Worm (Caenorhabditis elegans) whole organism, L4 larva: ENCODE measurements around the gene T05C12.1.

Experiments used
- D1046.2 ChIP-seq: fragments of 200-800 bp; sonication (Bioruptor generic); IDR thresholded peaks from 2 replicates; pipeline ENCODE4 v1.3.6; 2022; ENCODE audit warnings: missing genetic modification characterization, missing compliant biosample characterization
- F26F4.8 ChIP-seq: fragments of 200-800 bp; sonication (Bioruptor generic); conservative IDR thresholded peaks from 2 replicates; pipeline ENCODE4 v1.3.6; 2022; ENCODE audit warnings: missing genetic modification characterization, missing compliant biosample characterization
- aha-1 ChIP-seq: fragments of 150-350 bp; peaks from one replicate; lab custom pipeline; 2014; ENCODE audit warnings: missing biosample characterization, missing genetic modification characterization
- ceh-20 ChIP-seq: fragments of 200-800 bp; sonication (Bioruptor generic); IDR thresholded peaks from 2 replicates; pipeline ENCODE4 v1.3.6; 2022; ENCODE audit warnings: missing genetic modification reagents, missing genetic modification characterization, missing compliant biosample characterization
- ceh-62 ChIP-seq: sonication (generic microtip); optimal IDR thresholded peaks from 2 replicates; lab custom pipeline; 2017; ENCODE audit warnings: missing biosample characterization, missing genetic modification characterization
- ceh-82 ChIP-seq: sonication (generic microtip); optimal IDR thresholded peaks from 2 replicates; lab custom pipeline; 2017; ENCODE audit warnings: missing biosample characterization, missing genetic modification characterization
- ces-1 ChIP-seq: fragments of 150-350 bp; sonication (generic microtip); optimal IDR thresholded peaks from 4 replicates; lab custom pipeline; 2014; ENCODE audit warnings: missing biosample characterization, missing genetic modification reagents, missing genetic modification characterization
- ctbp-1 ChIP-seq: fragments of 200-800 bp; sonication (Bioruptor generic); IDR thresholded peaks from 2 replicates; pipeline ENCODE4 v1.3.6; 2022; ENCODE audit warnings: missing genetic modification reagents, missing genetic modification characterization, missing compliant biosample characterization
- daf-16 ChIP-seq, 3 experiments: sonication (generic microtip); optimal IDR thresholded peaks; 2 replicates each; lab custom pipeline; 2016 to 2017; ENCODE audit warnings: missing genetic modification characterization in 3 of 3, missing genetic modification reagents in 3 of 3, mild to moderate bottlenecking in 2 of 3, missing compliant biosample characterization in 2 of 3, missing biosample characterization in 1 of 3, moderate library complexity in 1 of 3
- dpl-1 ChIP-seq: fragments of 150-350 bp; optimal IDR thresholded peaks from 2 replicates; lab custom pipeline; 2014; ENCODE audit warnings: missing biosample characterization, missing genetic modification reagents, missing genetic modification characterization
- egl-43 ChIP-seq: fragments of 200-800 bp; sonication (Bioruptor generic); IDR thresholded peaks from 2 replicates; pipeline ENCODE4 v1.3.6; 2022; ENCODE audit warnings: missing genetic modification reagents, missing genetic modification characterization, missing compliant biosample characterization
- fkh-10 ChIP-seq: fragments of 150-350 bp; optimal IDR thresholded peaks from 2 replicates; lab custom pipeline; 2014; ENCODE audit warnings: missing biosample characterization, missing genetic modification reagents, missing genetic modification characterization
- gei-8 ChIP-seq: fragments of 200-800 bp; sonication (Bioruptor generic); optimal IDR thresholded peaks from 2 replicates; lab custom pipeline; 2018; ENCODE audit warnings: mild to moderate bottlenecking, missing genetic modification characterization, missing compliant biosample characterization
- hif-1 ChIP-seq, 2 experiments: sonication (generic microtip); optimal IDR thresholded peaks; 2 replicates each; lab custom pipeline; 2016 to 2017; ENCODE audit warnings: missing compliant biosample characterization in 2 of 2, missing genetic modification characterization in 2 of 2, missing genetic modification reagents in 2 of 2, missing genotype in 2 of 2, mild to moderate bottlenecking in 1 of 2
- hlh-30 ChIP-seq: sonication (generic microtip); optimal IDR thresholded peaks from 2 replicates; lab custom pipeline; 2017; ENCODE audit warnings: antibody characterized with exemption, mild to moderate bottlenecking, missing genetic modification characterization, missing compliant biosample characterization; ENCODE audit not compliant: insufficient read depth
- hmg-1.1 ChIP-seq: fragments of 200-800 bp; sonication (Bioruptor generic); IDR thresholded peaks from 2 replicates; pipeline ENCODE4 v1.3.6; 2022; ENCODE audit warnings: missing genetic modification reagents, missing genetic modification characterization, missing compliant biosample characterization
- lin-1 ChIP-seq: fragments of 200-800 bp; sonication (Bioruptor generic); IDR thresholded peaks from 2 replicates; pipeline ENCODE4 v1.3.6; 2022; ENCODE audit warnings: missing genetic modification reagents, missing genetic modification characterization, missing compliant biosample characterization
- lin-13 ChIP-seq: fragments of 150-350 bp; optimal IDR thresholded peaks from 2 replicates; lab custom pipeline; 2014; ENCODE audit warnings: missing biosample characterization, missing genetic modification reagents, missing genetic modification characterization
- lin-38 ChIP-seq: fragments of 200-800 bp; sonication (Bioruptor generic); IDR thresholded peaks from 2 replicates; pipeline ENCODE4 v1.3.6; 2022; ENCODE audit warnings: missing genetic modification reagents, missing genetic modification characterization, missing compliant biosample characterization
- lsy-2 ChIP-seq, 2 experiments: fragments of 150-350 bp in 1 of 2; sonication (generic microtip) in 1 of 2; optimal IDR thresholded peaks; 2 replicates each; lab custom pipeline; 2014 to 2017; ENCODE audit warnings: missing biosample characterization in 2 of 2, missing genetic modification characterization in 2 of 2
- mdl-1 ChIP-seq, 2 experiments: fragments of 150-350 bp in 1 of 2; sonication (generic microtip) in 1 of 2; optimal IDR thresholded peaks; 2 replicates each; lab custom pipeline; 2014 to 2017; ENCODE audit warnings: missing biosample characterization in 2 of 2, missing genetic modification characterization in 2 of 2
- mdt-29 ChIP-seq: fragments of 200-800 bp; sonication (Bioruptor generic); IDR thresholded peaks from 2 replicates; pipeline ENCODE4 v1.3.6; 2022; ENCODE audit warnings: missing genetic modification reagents, missing genetic modification characterization, missing compliant biosample characterization
- mep-1 ChIP-seq: fragments of 150-350 bp; sonication (generic microtip); optimal IDR thresholded peaks from 3 replicates; lab custom pipeline; 2014; ENCODE audit warnings: missing biosample characterization, missing genetic modification characterization
- mes-2 ChIP-seq: sonication (generic microtip); optimal IDR thresholded peaks from 2 replicates; lab custom pipeline; 2016; ENCODE audit warnings: missing genotype, mild to moderate bottlenecking, missing genetic modification characterization, missing compliant biosample characterization; ENCODE audit not compliant: poor library complexity, severe bottlenecking
- mxl-3 ChIP-seq: fragments of 200-800 bp; sonication (Bioruptor generic); optimal IDR thresholded peaks from 2 replicates; lab custom pipeline; 2018; ENCODE audit warnings: mild to moderate bottlenecking, missing genetic modification characterization, missing compliant biosample characterization
- nhr-10 ChIP-seq: fragments of 150-350 bp; optimal IDR thresholded peaks from 2 replicates; lab custom pipeline; 2014; ENCODE audit warnings: missing biosample characterization, missing genetic modification characterization
- nhr-237 ChIP-seq: sonication (generic microtip); optimal IDR thresholded peaks from 2 replicates; lab custom pipeline; 2017; ENCODE audit warnings: missing biosample characterization, missing genetic modification characterization
- nhr-41 ChIP-seq: fragments of 200-800 bp; sonication (Bioruptor generic); IDR thresholded peaks from 2 replicates; pipeline ENCODE4 v1.3.6; 2022; ENCODE audit warnings: missing genetic modification reagents, missing genetic modification characterization, missing compliant biosample characterization
- nhr-42 ChIP-seq: fragments of 200-800 bp; sonication (Bioruptor generic); IDR thresholded peaks from 2 replicates; pipeline ENCODE4 v1.3.6; 2022; ENCODE audit warnings: missing genetic modification characterization, missing compliant biosample characterization
- pha-4 ChIP-seq, 2 experiments: fragments of 150-350 bp in 1 of 2; fragments of 200-800 bp in 1 of 2; sonication (Bioruptor generic) in 1 of 2; IDR thresholded peaks in 1 of 2; optimal IDR thresholded peaks in 1 of 2; 2 replicates each; pipeline versions ENCODE4 v1.3.6 to Lab custom; 2014 to 2022; ENCODE audit warnings: missing genetic modification characterization in 2 of 2, missing genetic modification reagents in 2 of 2, missing biosample characterization in 1 of 2, missing compliant biosample characterization in 1 of 2
- unc-130 ChIP-seq: sonication (generic microtip); optimal IDR thresholded peaks from 2 replicates; lab custom pipeline; 2016; ENCODE audit warnings: missing genetic modification reagents, missing genetic modification characterization, missing compliant biosample characterization
- unc-62 ChIP-seq, 3 experiments: fragments of 150-350 bp in 1 of 3; sonication (generic microtip); optimal IDR thresholded peaks in 2 of 3; peaks in 1 of 3; 1 replicate in 1 of 3; 2 replicates in 2 of 3; lab custom pipeline; 2014 to 2017; ENCODE audit warnings: missing biosample characterization in 3 of 3, missing genetic modification characterization in 3 of 3, missing genetic modification reagents in 3 of 3, missing genotype in 1 of 3

Gene T05C12.1

ce11 chrII:8131413-8131966, 42.0 kb upstream of the T05C12.1 start (continued):
- TF ChIP-seq nhr-237 (tag; lab: Kevin White, UChicago) (no peak), mxl-3 (peak; percentile 35), fkh-10 (peak; percentile 67), hlh-30 (tag; lab: Kevin White, UChicago) (peak; percentile 54), mep-1 (tag; lab: Kevin White, UChicago) (peak; percentile 25), D1046.2 (GFP tag; lab: Robert Waterston, UW) (0 out of 2 replicates have a peak, but pooled peaks have one; percentile 57), hif-1 (tag; optimal IDR thresholded peaks at IDR 0.05; lab: Kevin White, UChicago) (peak in 1 of 2 experiments; percentile 43), ceh-20 (GFP tag; lab: Robert Waterston, UW) (peak; percentile 39; the same call in 1 of the 2 replicates), nhr-42 (peak; percentile 57), mdl-1 (tag; optimal IDR thresholded peaks at IDR 0.05; lab: Kevin White, UChicago) (no peak), nhr-10 (tag; lab: Kevin White, UChicago) (no peak), ceh-82 (no peak), ctbp-1 (GFP tag; lab: Robert Waterston, UW) (peak; percentile 82; the same call in 1 of the 2 replicates), F26F4.8 (GFP tag; lab: Robert Waterston, UW) (no peak)

DNA sequence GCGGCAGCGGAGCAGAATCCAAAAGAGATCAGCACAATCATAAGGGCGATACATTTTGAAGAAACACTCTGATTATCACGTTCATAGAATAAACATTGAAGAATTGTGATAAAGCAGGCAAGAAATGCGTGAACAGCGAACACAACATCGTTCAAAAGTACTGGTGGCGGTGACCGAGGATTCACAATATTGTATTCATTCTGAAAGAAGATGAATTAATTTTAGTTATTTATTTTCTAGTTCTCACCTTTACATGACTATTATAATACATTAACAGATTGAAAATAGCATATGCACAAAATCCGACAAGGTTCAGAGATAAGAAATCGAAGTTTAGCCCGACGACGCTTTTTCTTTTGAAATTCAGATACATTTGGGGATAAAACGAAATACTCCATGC, 37.5 kb upstream of the T05C12.1 start:
- TF ChIP-seq ces-1 (GFP tag; lab: Kevin White, UChicago), result no peak
- no peak for TF ChIP-seq ceh-62 (tag; lab: Kevin White, UChicago)
- peak in 1 of 2 experiments; percentile 94 for TF ChIP-seq unc-62 (GFP tag; optimal IDR thresholded peaks at IDR 0.05 in 1 of 2; lab: Kevin White, UChicago)
- no peak for TF ChIP-seq unc-62 (tag; optimal IDR thresholded peaks at IDR 0.05; lab: Kevin White, UChicago)
- TF ChIP-seq, all 104 proteins: peak for 1

DNA sequence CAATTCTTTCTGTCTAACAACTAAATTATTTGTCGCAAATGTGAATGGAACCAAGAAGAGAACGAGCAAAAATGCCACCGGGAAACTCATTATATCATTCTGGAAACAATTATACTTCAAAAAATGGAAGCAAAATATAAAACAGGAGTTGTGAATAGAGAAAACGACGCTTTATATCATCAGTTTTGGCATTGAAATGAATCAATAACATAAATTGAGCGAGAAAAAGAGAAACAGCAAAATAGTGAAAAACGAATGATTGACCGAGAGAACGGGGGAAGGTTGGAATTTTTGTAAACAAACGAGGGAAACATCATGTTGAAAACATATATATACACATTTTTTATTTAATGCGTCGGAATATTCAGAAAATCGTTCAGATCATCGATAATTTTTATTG, 36.7 kb upstream of the T05C12.1 start, which contains the start of gene ctns-1:
ctns-1 (minus strand) TSS at position 101 of the 400 bp plus-strand sequence.
- TF ChIP-seq pha-4 (GFP tag; IDR thresholded peaks at IDR 0.05; lab: Robert Waterston, UW) (no peak), pha-4 (tag; optimal IDR thresholded peaks at IDR 0.05; lab: Kevin White, UChicago) (no peak), egl-43 (no peak), gei-8 (GFP tag; lab: Kevin White, UChicago) (no peak), daf-16 (GFP tag; optimal IDR thresholded peaks at IDR 0.05; lab: Kevin White, UChicago) (no peak), daf-16 (tag; optimal IDR thresholded peaks at IDR 0.05; lab: Kevin White, UChicago) (peak; percentile 54), lin-38 (GFP tag; lab: Robert Waterston, UW) (peak; percentile 10; the same call in 1 of the 2 replicates), lin-1 (GFP tag; lab: Robert Waterston, UW) (no peak), mdl-1 (tag; optimal IDR thresholded peaks at IDR 0.05; lab: Kevin White, UChicago) (no peak), mes-2 (peak; percentile 8), nhr-41 (GFP tag; lab: Robert Waterston, UW) (no peak), mxl-3 (no peak)

ce11 chrII:8137379-8137778, 36.1 kb upstream of the T05C12.1 start:
- TF ChIP-seq mes-2 (peak; percentile 43), hif-1 (tag; optimal IDR thresholded peaks at IDR 0.05; lab: Kevin White, UChicago) (peak in 1 of 2 experiments; percentile 67), dpl-1 (peak; percentile 41), mep-1 (tag; lab: Kevin White, UChicago) (peak; percentile 30), hmg-1.1 (GFP tag; lab: Robert Waterston, UW) (peak; percentile 44; the same call in 1 of the 2 replicates), aha-1 (tag; lab: Kevin White, UChicago) (peak; percentile 41), lsy-2 (tag; optimal IDR thresholded peaks at IDR 0.05; lab: Kevin White, UChicago) (peak in 1 of 2 experiments; percentile 59), lin-38 (GFP tag; lab: Robert Waterston, UW) (peak; percentile 74), lin-13 (GFP tag; lab: Kevin White, UChicago) (no peak), egl-43 (no peak), unc-130 (GFP tag; lab: Kevin White, UChicago) (peak; percentile 32), mdt-29 (GFP tag; lab: Robert Waterston, UW) (no peak)
